Worm (Caenorhabditis elegans) whole organism, L1 larva: ENCODE results near the gene W08F4.3.

Experiments
- lin-39 ChIP-seq: fragments of 150-350 bp; optimal IDR thresholded peaks from 2 replicates; lab custom pipeline; 2014; ENCODE audit warnings: missing biosample characterization, missing genetic modification reagents, missing genetic modification characterization
- nhr-11 ChIP-seq: fragments of 150-350 bp; optimal IDR thresholded peaks from 2 replicates; lab custom pipeline; 2014; ENCODE audit warnings: missing biosample characterization, missing genetic modification characterization
- nhr-237 ChIP-seq: fragments of 150-350 bp; optimal IDR thresholded peaks from 2 replicates; lab custom pipeline; 2014; ENCODE audit warnings: missing biosample characterization, missing genetic modification characterization
- unc-62 ChIP-seq: fragments of 150-350 bp; optimal IDR thresholded peaks from 2 replicates; lab custom pipeline; 2014; ENCODE audit warnings: missing biosample characterization, missing genetic modification reagents, missing genetic modification characterization

DNA sequence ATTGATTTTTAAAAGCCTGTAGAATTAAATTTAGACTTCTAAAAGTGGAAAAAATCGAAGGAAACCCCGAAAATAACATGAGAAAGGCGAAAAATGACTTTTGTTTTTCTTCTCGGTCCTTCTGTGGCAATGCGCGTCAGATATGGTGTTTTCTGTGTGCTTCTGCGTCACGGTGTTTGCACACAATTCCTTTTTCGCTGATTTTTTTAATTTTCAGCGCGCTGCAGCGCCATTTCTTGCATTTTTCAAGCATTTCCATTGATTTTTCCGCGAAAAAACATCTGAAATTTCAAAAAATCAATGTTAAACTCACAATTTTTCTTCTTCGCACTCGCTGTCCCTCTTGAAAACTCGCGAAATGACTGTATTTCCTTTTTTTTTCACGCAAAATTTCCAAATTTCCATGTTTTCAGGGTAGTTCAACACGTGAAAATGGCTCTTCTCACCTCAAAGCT, at the start of gene W08F4.3, which contains the start of gene cdc-37:
- no peak for TF ChIP-seq nhr-237 (tag; lab: Kevin White, UChicago)
- no peak for TF ChIP-seq unc-62
- no peak for TF ChIP-seq nhr-11 (tag; lab: Kevin White, UChicago)
- TF ChIP-seq lin-39 (tag; lab: Kevin White, UChicago): no peak
